Worm (Caenorhabditis elegans) whole organism, young adult: ENCODE data around the gene ZK154.4.

Source experiments
- die-1 ChIP-seq: sonication (generic microtip); optimal IDR thresholded peaks from 2 replicates; lab custom pipeline; 2016; ENCODE audit warnings: missing genotype, mild to moderate bottlenecking, missing genetic modification characterization, missing compliant biosample characterization
- egl-44 ChIP-seq: fragments of 200-800 bp; sonication (Bioruptor generic); IDR thresholded peaks from 2 replicates; pipeline ENCODE4 v1.3.6; 2022; ENCODE audit warnings: missing genetic modification reagents, missing genetic modification characterization, missing compliant biosample characterization
- ekl-4 ChIP-seq: fragments of 200-800 bp; sonication (Bioruptor generic); IDR thresholded peaks from 2 replicates; pipeline ENCODE4 v1.3.6; 2022; ENCODE audit warnings: missing genetic modification reagents, missing genetic modification characterization, missing compliant biosample characterization
- lag-1 ChIP-seq: fragments of 200-800 bp; sonication (Bioruptor generic); IDR thresholded peaks from 2 replicates; pipeline ENCODE4 v1.3.6; 2022; ENCODE audit warnings: missing genetic modification reagents, missing genetic modification characterization, missing compliant biosample characterization
- lin-40 ChIP-seq: sonication (generic microtip); optimal IDR thresholded peaks from 2 replicates; lab custom pipeline; 2016; ENCODE audit warnings: missing genetic modification characterization, mild to moderate bottlenecking, missing compliant biosample characterization, missing genotype, missing genetic modification reagents
- nfya-2 ChIP-seq: fragments of 200-800 bp; sonication (Bioruptor generic); IDR thresholded peaks from 2 replicates; pipeline ENCODE4 v1.3.6; 2022; ENCODE audit warnings: missing genetic modification reagents, missing genetic modification characterization, missing compliant biosample characterization
- snpc-4 ChIP-seq, 5 experiments: fragments of 150-350 bp in 1 of 5; sonication (generic microtip) in 4 of 5; optimal IDR thresholded peaks; 2 replicates each; lab custom pipeline; 2014 to 2018; ENCODE audit warnings: missing genetic modification characterization in 5 of 5, missing biosample characterization in 3 of 5, antibody characterized with exemption in 2 of 5, mild to moderate bottlenecking in 2 of 5, missing compliant biosample characterization in 2 of 5, missing genotype in 2 of 5, moderate library complexity in 2 of 5, missing genetic modification reagents in 1 of 5
- unc-62 ChIP-seq: fragments of 150-350 bp; optimal IDR thresholded peaks from 2 replicates; lab custom pipeline; 2014; ENCODE audit warnings: missing biosample characterization, missing genetic modification reagents, missing genetic modification characterization
- xnd-1 ChIP-seq: sonication (generic microtip); optimal IDR thresholded peaks from 2 replicates; lab custom pipeline; 2016; ENCODE audit warnings: missing genotype, missing genetic modification reagents, missing genetic modification characterization, missing compliant biosample characterization
- ztf-25 ChIP-seq: fragments of 200-800 bp; sonication (Bioruptor generic); IDR thresholded peaks from 2 replicates; pipeline ENCODE4 v1.3.6; 2022; ENCODE audit warnings: missing genetic modification reagents, missing genetic modification characterization, missing compliant biosample characterization

DNA sequence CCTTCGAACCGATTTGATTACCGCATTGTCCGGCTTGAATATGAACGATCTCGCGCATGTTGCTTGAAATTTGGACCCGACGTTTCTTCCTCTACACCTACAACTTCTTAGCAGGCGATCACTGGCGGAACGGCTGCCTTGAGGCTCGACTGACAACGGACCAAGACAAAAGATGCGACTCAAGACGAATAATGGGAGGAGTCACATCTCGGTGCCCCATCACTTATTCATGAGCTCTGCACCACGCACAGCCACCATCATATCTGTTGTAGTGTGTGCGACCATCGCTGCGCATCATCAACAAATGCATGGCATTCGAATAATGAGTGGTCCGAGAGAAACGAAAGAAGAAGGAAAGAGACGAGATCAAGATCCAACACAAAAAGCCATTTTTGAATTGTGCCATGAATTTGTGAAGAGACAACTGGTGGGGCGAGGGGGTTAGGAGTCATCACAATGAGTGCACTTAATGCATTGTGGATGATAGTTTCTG lies 5.7 kb downstream of the ZK154.4 start, which contains the start of gene mec-7:
- TF ChIP-seq egl-44 (GFP tag; lab: Robert Waterston, UW) (no peak), nfya-2 (GFP tag; lab: Robert Waterston, UW) (no peak), lag-1 (GFP tag; lab: Robert Waterston, UW) (no peak), ekl-4 (GFP tag; lab: Robert Waterston, UW) (no peak), die-1 (tag; lab: Kevin White, UChicago) (no peak), ztf-25 (GFP tag; lab: Robert Waterston, UW) (no peak), lin-40 (tag; lab: Kevin White, UChicago) (no peak), xnd-1 (tag; lab: Kevin White, UChicago) (no peak), unc-62 (GFP tag; lab: Kevin White, UChicago) (no peak), snpc-4 (GFP tag; optimal IDR thresholded peaks at IDR 0.05; lab: Kevin White, UChicago) (no peak), snpc-4 (tag; optimal IDR thresholded peaks at IDR 0.05; lab: Kevin White, UChicago) (no peak)
